Worm (Caenorhabditis elegans) whole organism, late embryonic: ENCODE results near the gene R05G6.1.

ENCODE experiments used
- C08G9.2 ChIP-seq: sonication (generic microtip); optimal IDR thresholded peaks from 2 replicates; lab custom pipeline; 2016; ENCODE audit warnings: mild to moderate bottlenecking, missing genetic modification characterization, moderate library complexity, missing compliant biosample characterization
- K09A11.1 ChIP-seq: sonication (generic microtip); optimal IDR thresholded peaks from 2 replicates; lab custom pipeline; 2017; ENCODE audit warnings: antibody characterized with exemption, mild to moderate bottlenecking, missing genetic modification characterization, missing compliant biosample characterization; ENCODE audit not compliant: insufficient read depth
- ahr-1 ChIP-seq: sonication (generic microtip); optimal IDR thresholded peaks from 2 replicates; lab custom pipeline; 2016; ENCODE audit warnings: missing genetic modification characterization, missing compliant biosample characterization
- ceh-14 ChIP-seq: sonication (generic microtip); optimal IDR thresholded peaks from 2 replicates; lab custom pipeline; 2016; ENCODE audit warnings: missing genotype, missing genetic modification characterization, missing compliant biosample characterization
- ceh-18 ChIP-seq: sonication (generic microtip); optimal IDR thresholded peaks from 2 replicates; lab custom pipeline; 2016; ENCODE audit warnings: missing genetic modification characterization, missing compliant biosample characterization
- ceh-19 ChIP-seq: fragments of 200-800 bp; sonication (Bioruptor generic); optimal IDR thresholded peaks from 2 replicates; lab custom pipeline; 2018; ENCODE audit warnings: mild to moderate bottlenecking, missing genetic modification characterization, missing compliant biosample characterization
- ceh-2 ChIP-seq: sonication (generic microtip); optimal IDR thresholded peaks from 2 replicates; lab custom pipeline; 2016; ENCODE audit warnings: missing genotype, missing genetic modification characterization, missing compliant biosample characterization
- ceh-24 ChIP-seq: sonication (generic microtip); optimal IDR thresholded peaks from 2 replicates; lab custom pipeline; 2016; ENCODE audit warnings: mild to moderate bottlenecking, missing genetic modification characterization, missing compliant biosample characterization
- ceh-34 ChIP-seq: sonication (generic microtip); optimal IDR thresholded peaks from 2 replicates; lab custom pipeline; 2016; ENCODE audit warnings: mild to moderate bottlenecking, missing genetic modification characterization, missing compliant biosample characterization
- ceh-6 ChIP-seq: fragments of 200-800 bp; sonication (Bioruptor generic); optimal IDR thresholded peaks from 2 replicates; lab custom pipeline; 2018; ENCODE audit warnings: mild to moderate bottlenecking, missing genetic modification characterization, missing compliant biosample characterization
- che-1 ChIP-seq: sonication (generic microtip); optimal IDR thresholded peaks from 2 replicates; lab custom pipeline; 2016; ENCODE audit warnings: mild to moderate bottlenecking, missing genetic modification characterization, missing compliant biosample characterization
- dve-1 ChIP-seq: sonication (generic microtip); optimal IDR thresholded peaks from 2 replicates; lab custom pipeline; 2017; ENCODE audit warnings: antibody characterized with exemption, mild to moderate bottlenecking, missing genetic modification characterization, missing compliant biosample characterization
- elt-4 ChIP-seq: sonication (generic microtip); optimal IDR thresholded peaks from 2 replicates; lab custom pipeline; 2016; ENCODE audit warnings: missing genetic modification characterization, missing compliant biosample characterization
- ets-4 ChIP-seq: sonication (generic microtip); optimal IDR thresholded peaks from 2 replicates; lab custom pipeline; 2016; ENCODE audit warnings: missing genetic modification characterization, missing compliant biosample characterization
- eyg-1 ChIP-seq: sonication (generic microtip); optimal IDR thresholded peaks from 2 replicates; lab custom pipeline; 2016; ENCODE audit warnings: missing genotype, missing genetic modification characterization, missing compliant biosample characterization
- fkh-10 ChIP-seq: fragments of 150-350 bp; optimal IDR thresholded peaks from 2 replicates; lab custom pipeline; 2014; ENCODE audit warnings: missing biosample characterization, missing genetic modification reagents, missing genetic modification characterization
- hlh-13 ChIP-seq: fragments of 200-800 bp; sonication (Bioruptor generic); optimal IDR thresholded peaks from 2 replicates; lab custom pipeline; 2018; ENCODE audit warnings: mild to moderate bottlenecking, missing genetic modification characterization, missing compliant biosample characterization
- hlh-30 ChIP-seq: sonication (generic microtip); optimal IDR thresholded peaks from 2 replicates; lab custom pipeline; 2017; ENCODE audit warnings: antibody characterized with exemption, missing genetic modification characterization, missing compliant biosample characterization; ENCODE audit not compliant: insufficient read depth
- lin-11 ChIP-seq: fragments of 200-800 bp; sonication (Bioruptor generic); optimal IDR thresholded peaks from 2 replicates; lab custom pipeline; 2018; ENCODE audit warnings: mild to moderate bottlenecking, missing genetic modification characterization, missing compliant biosample characterization
- nfya-1 ChIP-seq: sonication (generic microtip); optimal IDR thresholded peaks from 2 replicates; lab custom pipeline; 2017; ENCODE audit warnings: missing genetic modification characterization, mild to moderate bottlenecking, missing compliant biosample characterization, antibody characterized with exemption, moderate library complexity
- nhr-232 ChIP-seq: sonication (generic microtip); optimal IDR thresholded peaks from 2 replicates; lab custom pipeline; 2016; ENCODE audit warnings: missing genetic modification characterization, missing compliant biosample characterization
- npax-4 ChIP-seq: sonication (generic microtip); optimal IDR thresholded peaks from 2 replicates; lab custom pipeline; 2016; ENCODE audit warnings: missing genetic modification characterization, missing compliant biosample characterization
- odd-2 ChIP-seq: sonication (generic microtip); optimal IDR thresholded peaks from 2 replicates; lab custom pipeline; 2017; ENCODE audit warnings: antibody characterized with exemption, mild to moderate bottlenecking, missing genetic modification characterization, missing compliant biosample characterization
- pat-9 ChIP-seq: fragments of 200-800 bp; sonication (Bioruptor generic); optimal IDR thresholded peaks from 2 replicates; lab custom pipeline; 2018; ENCODE audit warnings: mild to moderate bottlenecking, missing genetic modification characterization, moderate library complexity, missing compliant biosample characterization
- sdc-2 ChIP-seq: sonication (generic microtip); optimal IDR thresholded peaks from 2 replicates; lab custom pipeline; 2016; ENCODE audit warnings: missing genotype, missing genetic modification characterization, missing compliant biosample characterization
- sox-4 ChIP-seq: sonication (generic microtip); optimal IDR thresholded peaks from 2 replicates; lab custom pipeline; 2017; ENCODE audit warnings: mild to moderate bottlenecking, missing genetic modification characterization, inconsistent platforms, missing compliant biosample characterization
- tbx-2 ChIP-seq: sonication (generic microtip); optimal IDR thresholded peaks from 2 replicates; lab custom pipeline; 2016; ENCODE audit warnings: missing genetic modification characterization, missing compliant biosample characterization
- tbx-7 ChIP-seq: sonication (generic microtip); optimal IDR thresholded peaks from 2 replicates; lab custom pipeline; 2016; ENCODE audit warnings: missing genotype, missing genetic modification characterization, missing compliant biosample characterization
- unc-42 ChIP-seq: sonication (generic microtip); optimal IDR thresholded peaks from 2 replicates; lab custom pipeline; 2016; ENCODE audit warnings: missing genotype, missing genetic modification characterization, missing compliant biosample characterization
- unc-55 ChIP-seq: sonication (generic microtip); optimal IDR thresholded peaks from 2 replicates; lab custom pipeline; 2017; ENCODE audit warnings: missing biosample characterization, missing genetic modification reagents, missing genetic modification characterization
- unc-86 ChIP-seq: sonication (generic microtip); optimal IDR thresholded peaks from 2 replicates; lab custom pipeline; 2016; ENCODE audit warnings: missing genetic modification characterization, missing compliant biosample characterization
- zip-5 ChIP-seq: sonication (generic microtip); optimal IDR thresholded peaks from 2 replicates; lab custom pipeline; 2016; ENCODE audit warnings: missing genetic modification characterization, missing compliant biosample characterization

R05G6.1 gene

DNA sequence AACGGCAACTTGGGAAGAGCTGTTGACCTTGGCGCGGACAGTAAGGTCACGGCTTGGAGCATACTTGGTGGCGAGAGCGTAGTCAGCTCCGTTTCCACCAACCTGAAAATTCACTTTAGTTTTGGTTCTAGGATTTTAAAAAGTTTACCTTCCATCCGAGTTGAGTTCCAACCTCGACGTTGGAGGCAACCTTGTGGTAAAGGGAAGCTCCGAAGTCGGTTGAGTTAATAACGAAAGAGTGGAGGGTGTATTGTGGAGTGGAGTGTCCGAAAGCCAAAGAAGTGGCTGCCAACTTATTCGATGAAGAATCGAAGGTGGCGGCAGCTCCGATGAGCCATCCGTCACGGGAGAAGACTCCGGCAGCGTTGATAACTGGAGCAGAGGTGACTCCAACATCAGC is 25.7 kb upstream of the R05G6.1 start:
- TF ChIP-seq ceh-34 (tag; lab: Kevin White, UChicago): no peak
- TF ChIP-seq nfya-1: no peak
- no peak for TF ChIP-seq unc-55 (GFP tag; lab: Kevin White, UChicago)
- TF ChIP-seq fkh-10 (GFP tag; lab: Kevin White, UChicago): no peak
- no peak for TF ChIP-seq sox-4 (tag; lab: Kevin White, UChicago)
- TF ChIP-seq hlh-13 (GFP tag; lab: Kevin White, UChicago): no peak
- no peak for TF ChIP-seq unc-42 (tag; lab: Kevin White, UChicago)
- no peak for TF ChIP-seq hlh-30 (tag; lab: Kevin White, UChicago)
- no peak for TF ChIP-seq ceh-24 (tag; lab: Kevin White, UChicago)
- no peak for TF ChIP-seq pat-9 (tag; lab: Kevin White, UChicago)
- TF ChIP-seq C08G9.2 (tag; lab: Kevin White, UChicago): no peak
- TF ChIP-seq ceh-14: no peak
- no peak for TF ChIP-seq npax-4 (tag; lab: Kevin White, UChicago)
- TF ChIP-seq dve-1 (tag; lab: Kevin White, UChicago): no peak
- TF ChIP-seq lin-11: no peak
- no peak for TF ChIP-seq eyg-1 (tag; lab: Kevin White, UChicago)
- TF ChIP-seq ceh-2 (tag; lab: Kevin White, UChicago): no peak
- no peak for TF ChIP-seq elt-4 (tag; lab: Kevin White, UChicago)
- no peak for TF ChIP-seq tbx-2 (tag; lab: Kevin White, UChicago)
- no peak for TF ChIP-seq tbx-7 (tag; lab: Kevin White, UChicago)

DNA sequence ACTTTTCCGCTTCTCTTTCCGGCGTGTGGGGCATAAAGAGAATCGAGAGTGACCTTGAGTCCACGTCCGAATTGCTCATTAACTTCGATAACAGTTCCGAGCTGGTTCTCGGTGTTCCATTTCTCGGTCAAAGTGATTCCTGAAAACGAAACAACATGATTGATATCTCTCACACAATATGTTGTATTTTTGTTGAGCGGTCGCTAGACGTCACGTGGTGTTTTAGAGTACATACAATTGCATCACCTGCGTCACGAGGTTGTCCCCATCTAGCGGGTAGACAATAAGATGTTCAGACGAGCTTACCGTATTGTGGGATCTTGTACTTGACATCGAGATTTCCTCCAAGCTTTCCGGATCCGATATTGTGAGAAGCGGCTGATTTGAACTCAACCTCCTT is 25.2 kb upstream of the R05G6.1 start:
- no peak for TF ChIP-seq che-1 (tag; lab: Kevin White, UChicago)
- no peak for TF ChIP-seq sdc-2 (tag; lab: Kevin White, UChicago)
- TF ChIP-seq hlh-30 (tag; lab: Kevin White, UChicago): peak; percentile 76
- TF ChIP-seq unc-86 (tag; lab: Kevin White, UChicago): no peak

DNA sequence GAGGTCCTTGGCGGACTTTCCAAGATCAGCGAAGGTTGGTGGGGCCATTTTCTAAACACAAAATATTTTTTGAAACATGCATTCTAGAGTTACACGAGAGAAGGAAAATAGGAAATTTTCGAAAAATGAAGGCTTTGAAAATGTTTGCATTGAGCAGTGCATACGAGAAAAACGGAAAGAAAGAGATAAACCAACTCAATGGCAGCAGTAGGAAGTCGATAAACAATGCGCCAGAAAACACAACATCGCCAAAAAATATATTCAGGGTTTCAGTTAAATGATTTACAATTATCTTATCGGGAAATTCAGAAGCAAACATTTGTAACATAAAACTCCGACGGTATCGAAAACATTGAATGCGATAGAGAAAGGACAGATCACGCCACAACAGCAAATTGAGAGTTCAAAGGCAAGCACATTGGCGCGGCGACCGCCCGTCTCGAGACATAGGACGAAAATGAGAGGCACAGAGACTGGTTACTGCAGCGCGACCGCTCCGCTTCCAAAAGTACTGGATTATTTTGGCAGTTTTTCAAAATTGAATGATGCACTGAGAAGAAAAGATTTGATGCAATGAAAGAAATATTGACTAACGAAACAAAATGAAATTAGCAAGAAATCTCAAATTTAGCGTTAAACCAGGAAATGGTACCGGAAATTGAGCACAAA is 24.5 kb upstream of the R05G6.1 start, which contains the start of the genes vdac-1 and R05G6.5:
vdac-1 (minus strand) TSS at position 51 of the 669 bp plus-strand sequence.
R05G6.5 (plus strand) TSS at position 527 of the 669 bp plus-strand sequence.
- TF ChIP-seq K09A11.1 (tag; lab: Kevin White, UChicago) (no peak), ceh-18 (tag; lab: Kevin White, UChicago) (peak; percentile 31), odd-2 (tag; lab: Kevin White, UChicago) (no peak), nhr-232 (no peak), ets-4 (tag; lab: Kevin White, UChicago) (no peak), sdc-2 (tag; lab: Kevin White, UChicago) (no peak), nfya-1 (peak; percentile 32), dve-1 (tag; lab: Kevin White, UChicago) (peak; percentile 45), ceh-19 (GFP tag; lab: Kevin White, UChicago) (no peak), ceh-6 (GFP tag; lab: Kevin White, UChicago) (no peak), unc-42 (tag; lab: Kevin White, UChicago) (peak; percentile 47)

DNA sequence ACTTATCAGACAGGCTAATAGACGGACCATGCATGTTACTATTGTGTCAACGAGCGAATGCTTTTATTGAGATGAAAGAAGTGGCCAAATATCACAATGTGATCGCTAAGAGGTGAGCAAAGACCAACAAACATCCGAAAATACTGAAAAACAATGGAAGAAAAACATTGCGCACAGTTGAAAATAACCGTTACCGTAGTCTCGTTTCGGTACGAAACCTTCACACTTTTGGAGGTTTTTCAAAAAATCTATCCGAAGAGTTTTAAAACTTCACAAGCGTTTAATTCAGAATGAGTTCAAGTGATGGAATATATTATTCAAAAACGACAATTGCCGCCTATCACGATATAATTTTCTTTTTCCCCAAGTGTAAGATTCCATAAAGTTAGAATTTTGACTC is 23.6 kb upstream of the R05G6.1 start:
- TF ChIP-seq nhr-232: no peak
- no peak for TF ChIP-seq ahr-1 (tag; lab: Kevin White, UChicago)
- no peak for TF ChIP-seq C08G9.2 (tag; lab: Kevin White, UChicago)
- TF ChIP-seq, all 69 proteins: peak for 0

DNA sequence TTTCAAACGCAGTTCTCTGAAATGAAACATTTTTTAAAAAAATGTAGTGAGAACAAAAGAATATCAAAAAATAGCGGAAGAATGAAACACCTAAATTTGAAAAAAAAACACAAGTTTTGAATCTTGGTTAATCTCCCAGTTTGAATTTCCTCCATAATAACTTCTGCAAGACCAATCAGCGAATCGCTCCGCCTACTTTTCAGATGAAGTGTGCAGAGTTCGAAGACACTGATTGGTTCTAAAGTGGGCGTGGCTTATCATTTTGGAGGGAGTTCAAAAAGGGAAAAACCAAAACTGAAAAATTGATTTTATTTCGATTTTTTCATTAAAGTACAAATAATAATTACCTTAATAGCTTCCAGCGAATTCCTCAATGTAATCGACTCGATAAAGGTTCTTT is 21.6 kb upstream of the R05G6.1 start:
- no peak for TF ChIP-seq zip-5 (tag; lab: Kevin White, UChicago)
- no peak for TF ChIP-seq C08G9.2 (tag; lab: Kevin White, UChicago)
- peak; percentile 72 for TF ChIP-seq nfya-1
